Worm (Caenorhabditis elegans): ENCODE measurements around the gene degl-2.

degl-2 gene

DNA sequence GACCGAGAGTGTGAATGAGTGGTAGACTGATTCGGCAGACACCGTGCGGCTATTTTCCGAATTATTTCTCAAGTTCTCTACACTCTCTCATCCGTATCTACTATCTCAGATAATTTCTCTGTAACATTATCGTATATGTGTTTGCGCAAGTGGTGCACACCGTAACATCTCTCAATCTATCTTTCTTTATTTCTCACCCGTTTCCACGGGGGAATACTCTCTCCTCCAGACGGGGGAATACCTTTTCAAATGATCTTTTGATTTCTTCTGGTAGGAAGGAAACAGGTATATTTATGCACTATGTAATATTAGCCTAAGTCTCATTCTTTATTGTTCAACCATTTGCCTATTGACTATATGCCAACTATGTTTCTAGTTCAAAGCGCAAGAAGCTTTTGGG lies 23.8 kb downstream of the degl-2 start:
- TF ChIP-seq F13H6.1 (tag; optimal IDR thresholded peaks at IDR 0.05) (peak; percentile 22), elt-3 (tag; optimal IDR thresholded peaks at IDR 0.05) (no peak), sma-9 (GFP tag; optimal IDR thresholded peaks at IDR 0.05) (peak; percentile 90), sma-9 (tag; optimal IDR thresholded peaks at IDR 0.05) (no peak)

DNA sequence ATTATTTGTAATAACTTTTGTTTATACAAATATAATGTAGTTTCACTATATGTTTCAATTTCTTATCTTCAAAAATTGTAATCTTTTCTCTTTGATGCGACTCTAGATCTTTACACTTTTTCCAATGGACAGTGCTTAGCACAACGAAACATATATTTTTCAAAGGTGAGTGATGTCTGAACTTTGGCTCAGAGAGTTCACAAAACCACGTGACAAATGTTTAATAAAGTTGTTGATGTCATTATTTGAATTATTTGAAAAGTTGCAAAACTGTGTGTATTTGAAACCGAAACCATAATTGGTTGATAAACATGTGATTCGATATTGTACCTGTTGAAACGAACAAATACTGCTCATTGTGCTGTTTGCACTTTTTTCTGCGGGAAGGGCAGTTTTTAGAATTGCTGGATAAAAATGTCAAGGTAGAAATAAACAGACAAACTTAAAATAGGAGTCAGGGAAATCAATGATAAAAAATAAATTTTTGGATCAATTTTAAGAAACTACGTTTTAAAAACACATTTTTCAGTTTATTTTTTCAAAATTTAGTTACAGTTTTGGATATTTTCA lies 24.9 kb downstream of the degl-2 start:
- no peak for TF ChIP-seq nhr-237 (tag; optimal IDR thresholded peaks at IDR 0.05)
- TF ChIP-seq lin-39 (tag; optimal IDR thresholded peaks at IDR 0.05): no peak
- TF ChIP-seq blmp-1 (tag; optimal IDR thresholded peaks at IDR 0.05; ENCODE audit: insufficient read depth): no peak
- TF ChIP-seq sem-4 (tag; optimal IDR thresholded peaks at IDR 0.05): no peak
- TF ChIP-seq egl-27 (tag; optimal IDR thresholded peaks at IDR 0.05): no peak
- no peak for TF ChIP-seq ztf-11 (tag; optimal IDR thresholded peaks at IDR 0.05)
- no peak for TF ChIP-seq peb-1 (tag; optimal IDR thresholded peaks at IDR 0.05)
- no peak for TF ChIP-seq unc-55 (GFP tag; optimal IDR thresholded peaks at IDR 0.05)
- no peak for TF ChIP-seq nhr-12 (tag; optimal IDR thresholded peaks at IDR 0.05)
- TF ChIP-seq ceh-16 (tag; optimal IDR thresholded peaks at IDR 0.05): no peak
- TF ChIP-seq lsy-2 (tag; optimal IDR thresholded peaks at IDR 0.05): peak in 1 of 2 experiments; percentile 39
- no peak for TF ChIP-seq snpc-4 (tag; optimal IDR thresholded peaks at IDR 0.05)
- TF ChIP-seq alr-1 (tag; optimal IDR thresholded peaks at IDR 0.05): no peak
- TF ChIP-seq ama-1 (optimal IDR thresholded peaks at IDR 0.05): no peak
- TF ChIP-seq nhr-129 (tag; optimal IDR thresholded peaks at IDR 0.05): peak; percentile 3
- TF ChIP-seq ZK546.5 (tag; optimal IDR thresholded peaks at IDR 0.05): no peak
- no peak for TF ChIP-seq zag-1 (tag; optimal IDR thresholded peaks at IDR 0.05)
- no peak for TF ChIP-seq nhr-77 (tag; optimal IDR thresholded peaks at IDR 0.05)
- no peak for TF ChIP-seq mab-5 (tag; optimal IDR thresholded peaks at IDR 0.05)
- TF ChIP-seq lin-11 (tag; optimal IDR thresholded peaks at IDR 0.05): no peak
- no peak for TF ChIP-seq nhr-21 (tag; optimal IDR thresholded peaks at IDR 0.05)
- TF ChIP-seq ztf-4 (tag; optimal IDR thresholded peaks at IDR 0.05): peak; percentile 38
- no peak for TF ChIP-seq ztf-1 (GFP tag; conservative IDR thresholded peaks at IDR 0.05)
- no peak for TF ChIP-seq mdl-1 (tag; optimal IDR thresholded peaks at IDR 0.05)
- no peak for TF ChIP-seq unc-62 (GFP tag; optimal IDR thresholded peaks at IDR 0.05)
- TF ChIP-seq nhr-23 (tag; optimal IDR thresholded peaks at IDR 0.05): no peak
- TF ChIP-seq nhr-10 (tag; optimal IDR thresholded peaks at IDR 0.05): no peak
- no peak for TF ChIP-seq ceh-82 (tag; optimal IDR thresholded peaks at IDR 0.05)
- TF ChIP-seq nhr-11 (tag; optimal IDR thresholded peaks at IDR 0.05): no peak
- TF ChIP-seq sma-9 (GFP tag; optimal IDR thresholded peaks at IDR 0.05): peak; percentile 77
- no peak for TF ChIP-seq sma-9 (tag; optimal IDR thresholded peaks at IDR 0.05)
- no peak for TF ChIP-seq elt-3 (tag; optimal IDR thresholded peaks at IDR 0.05)
- no peak for TF ChIP-seq C34F6.9 (tag; optimal IDR thresholded peaks at IDR 0.05)
- peak; percentile 44 for TF ChIP-seq crh-2 (tag; optimal IDR thresholded peaks at IDR 0.05)
- TF ChIP-seq unc-39 (tag; optimal IDR thresholded peaks at IDR 0.05): no peak
- TF ChIP-seq dmd-4 (tag; optimal IDR thresholded peaks at IDR 0.05): no peak
- no peak for TF ChIP-seq R02D3.7 (tag; optimal IDR thresholded peaks at IDR 0.05)
- TF ChIP-seq nhr-6 (tag; optimal IDR thresholded peaks at IDR 0.05): no peak
- peak; percentile 59 for TF ChIP-seq F13H6.1 (tag; optimal IDR thresholded peaks at IDR 0.05)
- TF ChIP-seq skn-1 (tag; optimal IDR thresholded peaks at IDR 0.05): no peak
- TF ChIP-seq gmeb-1 (tag; optimal IDR thresholded peaks at IDR 0.05): no peak
- TF ChIP-seq sma-3 (GFP tag; optimal IDR thresholded peaks at IDR 0.05): no peak
- no peak for TF ChIP-seq Y55F3AM.14 (GFP tag; optimal IDR thresholded peaks at IDR 0.05)
- no peak for TF ChIP-seq lin-13 (GFP tag; optimal IDR thresholded peaks at IDR 0.05)

DNA sequence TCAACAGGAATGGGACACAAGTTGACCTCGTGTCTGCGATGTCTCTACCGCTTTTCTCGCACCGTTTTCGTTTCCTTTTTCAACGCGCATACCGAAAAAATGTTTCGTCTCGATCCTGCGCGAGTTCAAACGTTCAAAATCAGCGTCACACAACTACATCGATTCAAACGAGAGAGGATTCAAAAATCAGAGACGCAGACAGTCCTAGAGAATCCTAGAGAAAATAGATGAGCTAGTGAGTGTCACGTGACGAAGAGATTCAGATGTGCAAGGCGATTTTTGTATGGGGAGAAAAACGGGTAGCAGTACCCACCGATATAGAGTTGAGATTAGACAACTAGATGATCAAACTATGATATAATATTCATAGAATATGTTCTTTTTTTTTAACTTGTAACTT lies 26.7 kb downstream of the degl-2 start:
- TF ChIP-seq snpc-4 (tag; optimal IDR thresholded peaks at IDR 0.05): no peak
- no peak for TF ChIP-seq unc-62 (GFP tag; optimal IDR thresholded peaks at IDR 0.05)
- TF ChIP-seq alr-1 (tag; optimal IDR thresholded peaks at IDR 0.05): no peak
- TF ChIP-seq aly-2 (tag; optimal IDR thresholded peaks at IDR 0.05): no peak
- TF ChIP-seq nhr-129 (tag; optimal IDR thresholded peaks at IDR 0.05): peak; percentile 65
- no peak for TF ChIP-seq zag-1 (tag; optimal IDR thresholded peaks at IDR 0.05)
- no peak for TF ChIP-seq skn-1 (tag; optimal IDR thresholded peaks at IDR 0.05)
- TF ChIP-seq unc-55 (GFP tag; optimal IDR thresholded peaks at IDR 0.05): no peak
- TF ChIP-seq nhr-21 (tag; optimal IDR thresholded peaks at IDR 0.05): peak; percentile 81
- TF ChIP-seq mbf-1 (tag; optimal IDR thresholded peaks at IDR 0.05): no peak
- no peak for TF ChIP-seq ZK546.5 (tag; optimal IDR thresholded peaks at IDR 0.05)
- no peak for TF ChIP-seq ceh-16 (tag; optimal IDR thresholded peaks at IDR 0.05)
- no peak for TF ChIP-seq nhr-23 (tag; optimal IDR thresholded peaks at IDR 0.05)
- no peak for TF ChIP-seq nhr-237 (tag; optimal IDR thresholded peaks at IDR 0.05)
- peak; percentile 68 for TF ChIP-seq nhr-25 (tag; optimal IDR thresholded peaks at IDR 0.05)
- no peak for TF ChIP-seq lin-11 (tag; optimal IDR thresholded peaks at IDR 0.05)
- peak in 1 of 2 experiments; percentile 70 for TF ChIP-seq lsy-2 (tag; optimal IDR thresholded peaks at IDR 0.05)
- TF ChIP-seq ceh-82 (tag; optimal IDR thresholded peaks at IDR 0.05): no peak
- peak; percentile 81 for TF ChIP-seq nhr-6 (tag; optimal IDR thresholded peaks at IDR 0.05)
- TF ChIP-seq elt-1 (tag; optimal IDR thresholded peaks at IDR 0.05): peak; percentile 77
- TF ChIP-seq lin-39 (tag; optimal IDR thresholded peaks at IDR 0.05): no peak
- TF ChIP-seq mdl-1 (tag; optimal IDR thresholded peaks at IDR 0.05): peak; percentile 59 to 83
- TF ChIP-seq sem-4 (tag; optimal IDR thresholded peaks at IDR 0.05): peak; percentile 21
- no peak for TF ChIP-seq unc-39 (tag; optimal IDR thresholded peaks at IDR 0.05)
- peak; percentile 37 for TF ChIP-seq fos-1 (tag; optimal IDR thresholded peaks at IDR 0.05)
- peak; percentile 33 for TF ChIP-seq egl-27 (tag; optimal IDR thresholded peaks at IDR 0.05)
- peak; percentile 9 for TF ChIP-seq F13H6.1 (tag; optimal IDR thresholded peaks at IDR 0.05)
- no peak for TF ChIP-seq ama-1 (optimal IDR thresholded peaks at IDR 0.05)
- TF ChIP-seq sma-9 (GFP tag; optimal IDR thresholded peaks at IDR 0.05): peak; percentile 93
- TF ChIP-seq sma-9 (tag; optimal IDR thresholded peaks at IDR 0.05): no peak

All from whole organism, L2 larva.